Fruit fly (Drosophila melanogaster) whole organism, adult: Measurements from ENCODE around the gene eRF1.
A peak's percentile ranks its signal among the peaks of the same experiment; 100 is the strongest.

Experiments used
- CG11617 ChIP-seq: fragments of 200-800 bp; sonication (Bioruptor generic); optimal IDR thresholded peaks from 2 replicates; lab custom pipeline; 2017; ENCODE audit warnings: mild to moderate bottlenecking, missing biosample characterization, missing genetic modification reagents, missing genetic modification characterization
- CG12768 ChIP-seq: fragments of 200-800 bp; sonication (Bioruptor generic); optimal IDR thresholded peaks from 2 replicates; lab custom pipeline; 2017; ENCODE audit warnings: missing biosample characterization, missing genetic modification characterization, mild to moderate bottlenecking, moderate library complexity, missing genetic modification reagents
- CG14711 ChIP-seq: fragments of 200-800 bp; sonication (Bioruptor generic); optimal IDR thresholded peaks from 2 replicates; lab custom pipeline; 2018; ENCODE audit warnings: missing biosample characterization, mild to moderate bottlenecking, missing genetic modification characterization, moderate library complexity
- CG1620 ChIP-seq: fragments of 200-800 bp; sonication (Bioruptor generic); optimal IDR thresholded peaks from 2 replicates; lab custom pipeline; 2016; ENCODE audit warnings: missing biosample characterization, missing genetic modification characterization
- CG33017 ChIP-seq: fragments of 200-800 bp; sonication (Bioruptor generic); optimal IDR thresholded peaks from 2 replicates; lab custom pipeline; 2018; ENCODE audit warnings: missing biosample characterization, mild to moderate bottlenecking, missing genetic modification characterization, moderate library complexity
- CG5204 ChIP-seq: fragments of 200-800 bp; sonication (Bioruptor generic); optimal IDR thresholded peaks from 2 replicates; lab custom pipeline; 2016; ENCODE audit warnings: missing biosample characterization, missing genetic modification characterization
- CG7045 ChIP-seq: fragments of 200-800 bp; sonication (Bioruptor generic); optimal IDR thresholded peaks from 2 replicates; lab custom pipeline; 2017; ENCODE audit warnings: missing biosample characterization, mild to moderate bottlenecking, missing genetic modification characterization
- CG7101 ChIP-seq: fragments of 200-800 bp; sonication (Bioruptor generic); optimal IDR thresholded peaks from 2 replicates; lab custom pipeline; 2018; ENCODE audit warnings: missing biosample characterization, mild to moderate bottlenecking, missing genetic modification characterization, moderate library complexity
- Clk ChIP-seq: fragments of 200-800 bp; sonication (Bioruptor generic); optimal IDR thresholded peaks from 2 replicates; lab custom pipeline; 2017; ENCODE audit warnings: missing biosample characterization, missing genetic modification characterization
- Crg-1 ChIP-seq: fragments of 200-800 bp; sonication (Bioruptor generic); optimal IDR thresholded peaks from 2 replicates; lab custom pipeline; 2016; ENCODE audit warnings: missing biosample characterization, missing genetic modification characterization
- Hr96 ChIP-seq: fragments of 200-800 bp; sonication (Bioruptor generic); optimal IDR thresholded peaks from 2 replicates; lab custom pipeline; 2016; ENCODE audit warnings: missing biosample characterization, missing genetic modification characterization
- Mnt ChIP-seq: fragments of 200-800 bp; sonication (Bioruptor generic); optimal IDR thresholded peaks from 2 replicates; lab custom pipeline; 2016; ENCODE audit warnings: missing biosample characterization, mild to moderate bottlenecking, missing genetic modification characterization
- bab1 ChIP-seq: fragments of 200-800 bp; sonication (Bioruptor generic); optimal IDR thresholded peaks from 3 replicates; lab custom pipeline; 2019; ENCODE audit warnings: missing biosample characterization, mild to moderate bottlenecking, missing genetic modification characterization, moderate library complexity
- cic ChIP-seq: fragments of 200-800 bp; sonication (Bioruptor generic); optimal IDR thresholded peaks from 2 replicates; lab custom pipeline; 2017; ENCODE audit warnings: missing biosample characterization, mild to moderate bottlenecking, missing genetic modification characterization, moderate library complexity
- cnc ChIP-seq, 2 experiments: fragments of >200 bp; optimal IDR thresholded peaks; 2 replicates each; lab custom pipeline; 2017
- kay ChIP-seq: fragments of 200-800 bp; sonication (Bioruptor generic); peaks from one replicate; lab custom pipeline; 2016; ENCODE audit warnings: missing biosample characterization, missing genetic modification characterization, borderline replicate concordance
- ovo ChIP-seq: fragments of 200-800 bp; sonication (Bioruptor generic); optimal IDR thresholded peaks from 2 replicates; lab custom pipeline; 2016; ENCODE audit warnings: missing biosample characterization, missing genetic modification characterization
- pad ChIP-seq: fragments of 200-800 bp; sonication (Bioruptor generic); optimal IDR thresholded peaks from 3 replicates; lab custom pipeline; 2017; ENCODE audit warnings: missing biosample characterization, missing genetic modification characterization, mild to moderate bottlenecking, moderate library complexity, missing genetic modification reagents
- tj ChIP-seq: fragments of 200-800 bp; sonication (Bioruptor generic); optimal IDR thresholded peaks from 3 replicates; lab custom pipeline; 2017; ENCODE audit warnings: missing biosample characterization, mild to moderate bottlenecking, missing genetic modification characterization, moderate library complexity
- toe ChIP-seq: fragments of 200-800 bp; sonication (Bioruptor generic); optimal IDR thresholded peaks from 2 replicates; lab custom pipeline; 2016; ENCODE audit warnings: missing biosample characterization, missing genetic modification characterization

Gene eRF1

dm6 chr3L:20385006-20385405 is 36.9 kb downstream of the eRF1 start:
- TF ChIP-seq kay (GFP tag; lab: Kevin White, UChicago), result peak; percentile 93
- TF ChIP-seq CG7045, result no peak

dm6 chr3L:20385408-20385807 is 37.3 kb downstream of the eRF1 start:
- TF ChIP-seq CG14711 (tag; lab: Kevin White, UChicago) (no peak), Hr96 (GFP tag; lab: Kevin White, UChicago) (no peak), Mnt (peak; percentile 1), Clk (no peak), Crg-1 (GFP tag; lab: Kevin White, UChicago) (no peak), tj (GFP tag; lab: Kevin White, UChicago) (peak; percentile 70), cic (GFP tag; lab: Kevin White, UChicago) (peak; percentile 51), CG7045 (peak; percentile 15), CG5204 (GFP tag; lab: Kevin White, UChicago) (no peak), ovo (GFP tag; lab: Kevin White, UChicago) (no peak), cnc (optimal IDR thresholded peaks at IDR 0.05; lab: Kevin White, UChicago) (peak in 1 of 2 experiments; percentile 39), kay (GFP tag; lab: Kevin White, UChicago) (peak; percentile 85), CG11617 (GFP tag; lab: Kevin White, UChicago) (no peak), pad (GFP tag; lab: Kevin White, UChicago) (no peak), CG33017 (no peak)

- TF ChIP-seq Mnt (peak; percentile 76), Hr96 (GFP tag; lab: Kevin White, UChicago) (peak; percentile 46), bab1 (GFP tag; lab: Kevin White, UChicago) (no peak), cic (GFP tag; lab: Kevin White, UChicago) (peak; percentile 91), pad (GFP tag; lab: Kevin White, UChicago) (peak; percentile 93), toe (GFP tag; lab: Kevin White, UChicago) (no peak), Clk (peak; percentile 3), ovo (GFP tag; lab: Kevin White, UChicago) (peak; percentile 30), CG7045 (peak; percentile 19), CG12768 (peak; percentile 57), tj (GFP tag; lab: Kevin White, UChicago) (peak; percentile 11), CG5204 (GFP tag; lab: Kevin White, UChicago) (no peak), CG1620 (no peak)
Measured at dm6 chr3L:20385969-20386370, 37.8 kb downstream of the eRF1 start.

DNA sequence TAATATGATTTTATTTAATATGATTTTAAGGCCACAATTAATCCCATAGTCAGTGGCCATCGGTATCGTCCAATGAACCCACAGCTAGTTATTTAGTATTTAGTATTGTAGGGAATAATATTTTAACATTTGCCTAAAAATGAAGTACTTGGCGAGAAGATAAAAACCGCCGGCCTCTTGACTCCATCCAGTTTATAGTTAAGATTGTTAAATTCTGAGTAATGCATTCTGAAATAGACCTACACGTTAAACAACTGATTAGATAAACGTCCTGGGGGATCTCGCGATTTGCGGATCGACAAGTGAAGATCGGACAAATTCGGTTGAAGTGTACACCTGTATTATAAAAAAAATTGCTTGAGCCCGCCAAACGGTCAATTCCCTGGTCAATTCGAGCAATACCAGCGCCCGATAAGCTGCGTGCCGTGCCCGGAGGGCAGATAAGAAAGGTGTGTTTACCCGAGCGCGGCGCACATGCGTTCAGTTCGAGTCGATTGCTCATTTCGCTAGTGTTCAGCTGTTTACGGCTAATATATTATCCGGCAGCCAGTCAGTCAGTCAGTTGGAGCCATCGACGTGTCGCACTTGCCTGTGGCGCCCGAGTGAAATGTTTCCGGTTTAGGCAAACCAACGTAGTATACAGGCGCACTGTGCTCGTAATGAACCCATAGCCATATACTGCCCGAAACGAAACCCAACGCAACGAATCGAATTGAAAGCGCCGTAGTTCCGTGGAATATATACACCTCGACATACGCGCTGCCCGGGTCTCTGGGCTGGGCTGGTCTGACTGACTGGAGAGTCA is 39.1 kb downstream of the eRF1 start:
- peak; percentile 52 for TF ChIP-seq kay (GFP tag; lab: Kevin White, UChicago)
- no peak for TF ChIP-seq CG5204 (GFP tag; lab: Kevin White, UChicago)
- peak; percentile 82 for TF ChIP-seq Mnt
- no peak for TF ChIP-seq CG14711 (tag; lab: Kevin White, UChicago)
- peak; percentile 91 for TF ChIP-seq cic (GFP tag; lab: Kevin White, UChicago)
- no peak for TF ChIP-seq ovo (GFP tag; lab: Kevin White, UChicago)
- TF ChIP-seq Hr96 (GFP tag; lab: Kevin White, UChicago), result no peak
- TF ChIP-seq CG33017, result peak; percentile 10
- no peak for TF ChIP-seq CG11617 (GFP tag; lab: Kevin White, UChicago)
- no peak for TF ChIP-seq CG1620

- TF ChIP-seq CG5204 (GFP tag; lab: Kevin White, UChicago) (no peak), CG12768 (peak; percentile 4), CG7101 (tag; lab: Kevin White, UChicago) (no peak)
Measured at dm6 chr3L:20387843-20388163, 39.6 kb downstream of the eRF1 start.

DNA sequence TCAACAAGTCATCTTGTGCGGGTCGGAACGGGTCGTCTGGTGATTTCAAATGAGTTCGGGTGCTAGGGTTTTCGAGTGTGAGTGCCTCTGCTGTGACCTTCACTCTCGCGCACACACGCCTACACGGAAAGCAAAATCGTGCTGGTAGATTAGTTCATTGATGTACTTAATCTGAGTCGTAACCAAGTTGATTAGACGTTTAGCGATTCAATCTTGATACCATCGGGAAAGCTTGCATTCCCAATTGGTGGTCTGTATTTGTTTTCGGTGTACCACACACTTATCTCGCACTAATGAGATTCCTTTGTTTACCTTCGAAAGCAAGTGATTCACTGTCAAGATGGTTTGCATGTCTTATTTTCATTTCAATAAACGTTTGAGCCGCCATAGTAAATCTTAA is 40.8 kb downstream of the eRF1 start:
- TF ChIP-seq CG5204 (GFP tag; lab: Kevin White, UChicago) (no peak), CG7101 (tag; lab: Kevin White, UChicago) (peak; percentile 41), Mnt (peak; percentile 50), CG14711 (tag; lab: Kevin White, UChicago) (peak; percentile 21), CG33017 (peak; percentile 41), kay (GFP tag; lab: Kevin White, UChicago) (peak; percentile 94), cic (GFP tag; lab: Kevin White, UChicago) (peak; percentile 89), tj (GFP tag; lab: Kevin White, UChicago) (no peak)

dm6 chr3L:20393357-20393756 is 45.2 kb downstream of the eRF1 start, which contains the start of gene CG33969:
Gene CG33969, minus strand, starts transcription at chr3L:20393553.
- TF ChIP-seq CG1620, result peak; percentile 5
- TF ChIP-seq bab1 (GFP tag; lab: Kevin White, UChicago), result peak; percentile 36
- peak; percentile 49 for TF ChIP-seq kay (GFP tag; lab: Kevin White, UChicago)
- TF ChIP-seq Mnt, result no peak
- TF ChIP-seq tj (GFP tag; lab: Kevin White, UChicago), result peak; percentile 2
- peak; percentile 18 for TF ChIP-seq Crg-1 (GFP tag; lab: Kevin White, UChicago)
- peak; percentile 29 for TF ChIP-seq pad (GFP tag; lab: Kevin White, UChicago)
- peak; percentile 22 for TF ChIP-seq CG7101 (tag; lab: Kevin White, UChicago)
- no peak for TF ChIP-seq cnc (optimal IDR thresholded peaks at IDR 0.05; lab: Kevin White, UChicago)
- no peak for TF ChIP-seq CG14711 (tag; lab: Kevin White, UChicago)
